Worm (Caenorhabditis elegans) whole organism, mixed stage, embryonic: Measurements from ENCODE around the gene F53C11.5.

ENCODE experiments used
- M03D4.4 ChIP-seq: sonication (generic microtip); optimal IDR thresholded peaks from 2 replicates; lab custom pipeline; 2017; ENCODE audit warnings: mild to moderate bottlenecking, missing genetic modification characterization, missing compliant biosample characterization
- bed-3 ChIP-seq: fragments of 200-800 bp; sonication (Bioruptor generic); optimal IDR thresholded peaks from 3 replicates; lab custom pipeline; 2018; ENCODE audit warnings: mild to moderate bottlenecking, missing genetic modification characterization, moderate library complexity, missing compliant biosample characterization
- blmp-1 ChIP-seq: fragments of 150-350 bp; optimal IDR thresholded peaks from 2 replicates; lab custom pipeline; 2014; ENCODE audit warnings: missing biosample characterization, missing genetic modification characterization
- ceh-39 ChIP-seq: fragments of 150-350 bp; optimal IDR thresholded peaks from 2 replicates; lab custom pipeline; 2014; ENCODE audit warnings: missing biosample characterization, missing genetic modification characterization
- ceh-43 ChIP-seq: fragments of 200-800 bp; sonication (Bioruptor generic); optimal IDR thresholded peaks from 2 replicates; lab custom pipeline; 2018; ENCODE audit warnings: mild to moderate bottlenecking, missing genetic modification characterization, moderate library complexity, missing compliant biosample characterization
- ceh-83 ChIP-seq: fragments of 200-800 bp; sonication (Bioruptor generic); optimal IDR thresholded peaks from 2 replicates; lab custom pipeline; 2018; ENCODE audit warnings: mild to moderate bottlenecking, missing genetic modification characterization, missing compliant biosample characterization
- ces-1 ChIP-seq: fragments of 150-350 bp; optimal IDR thresholded peaks from 2 replicates; lab custom pipeline; 2014; ENCODE audit warnings: missing biosample characterization, missing genetic modification reagents, missing genetic modification characterization
- cnd-1 ChIP-seq: fragments of 200-800 bp; sonication (Bioruptor generic); optimal IDR thresholded peaks from 2 replicates; lab custom pipeline; 2018; ENCODE audit warnings: mild to moderate bottlenecking, missing genetic modification characterization, missing compliant biosample characterization
- drap-1 ChIP-seq: fragments of 200-800 bp; sonication (Bioruptor generic); optimal IDR thresholded peaks from 3 replicates; lab custom pipeline; 2018; ENCODE audit warnings: mild to moderate bottlenecking, missing genetic modification characterization, missing compliant biosample characterization
- elt-1 ChIP-seq: sonication (generic microtip); optimal IDR thresholded peaks from 2 replicates; lab custom pipeline; 2017; ENCODE audit warnings: missing genetic modification characterization, mild to moderate bottlenecking, missing compliant biosample characterization, antibody characterized with exemption, moderate library complexity, borderline replicate concordance; ENCODE audit not compliant: insufficient read depth
- elt-3 ChIP-seq: fragments of 150-350 bp; optimal IDR thresholded peaks from 2 replicates; lab custom pipeline; 2014; ENCODE audit warnings: missing biosample characterization, missing genetic modification characterization
- flh-1 ChIP-seq: fragments of 200-800 bp; sonication (Bioruptor generic); optimal IDR thresholded peaks from 2 replicates; lab custom pipeline; 2018; ENCODE audit warnings: mild to moderate bottlenecking, missing genetic modification characterization, moderate library complexity, missing compliant biosample characterization
- ham-2 ChIP-seq: fragments of 200-800 bp; sonication (Bioruptor generic); optimal IDR thresholded peaks from 2 replicates; lab custom pipeline; 2018; ENCODE audit warnings: mild to moderate bottlenecking, missing genetic modification characterization, missing compliant biosample characterization
- hlh-1 ChIP-seq: fragments of 150-350 bp; optimal IDR thresholded peaks from 2 replicates; lab custom pipeline; 2014; ENCODE audit warnings: missing biosample characterization, missing genetic modification reagents, missing genetic modification characterization
- lin-13 ChIP-seq: fragments of 150-350 bp; optimal IDR thresholded peaks from 2 replicates; lab custom pipeline; 2014; ENCODE audit warnings: missing biosample characterization, missing genetic modification characterization
- lin-32 ChIP-seq: fragments of 200-800 bp; sonication (Bioruptor generic); optimal IDR thresholded peaks from 2 replicates; lab custom pipeline; 2018; ENCODE audit warnings: mild to moderate bottlenecking, missing genetic modification characterization, missing compliant biosample characterization
- lsy-2 ChIP-seq: fragments of 150-350 bp; optimal IDR thresholded peaks from 2 replicates; lab custom pipeline; 2014; ENCODE audit warnings: missing biosample characterization, missing genetic modification characterization
- mab-5 ChIP-seq: fragments of 150-350 bp; optimal IDR thresholded peaks from 2 replicates; lab custom pipeline; 2014; ENCODE audit warnings: missing biosample characterization, missing genetic modification characterization
- mep-1 ChIP-seq: fragments of 150-350 bp; optimal IDR thresholded peaks from 2 replicates; lab custom pipeline; 2017; ENCODE audit warnings: missing biosample characterization, missing genetic modification reagents, missing genetic modification characterization, inconsistent platforms
- mls-2 ChIP-seq: sonication (generic microtip); optimal IDR thresholded peaks from 2 replicates; lab custom pipeline; 2016; ENCODE audit warnings: mild to moderate bottlenecking, missing genetic modification characterization, moderate library complexity, missing compliant biosample characterization
- nhr-12 ChIP-seq: fragments of 150-350 bp; optimal IDR thresholded peaks from 2 replicates; lab custom pipeline; 2014; ENCODE audit warnings: missing biosample characterization, missing genetic modification characterization
- nhr-2 ChIP-seq: fragments of 150-350 bp; optimal IDR thresholded peaks from 2 replicates; lab custom pipeline; 2014; ENCODE audit warnings: missing biosample characterization, missing genetic modification characterization
- nhr-237 ChIP-seq: fragments of 150-350 bp; optimal IDR thresholded peaks from 2 replicates; lab custom pipeline; 2014; ENCODE audit warnings: missing biosample characterization, missing genetic modification characterization
- nhr-28 ChIP-seq: fragments of 150-350 bp; optimal IDR thresholded peaks from 2 replicates; lab custom pipeline; 2014; ENCODE audit warnings: missing biosample characterization, missing genetic modification characterization
- nhr-76 ChIP-seq: sonication (generic microtip); optimal IDR thresholded peaks from 2 replicates; lab custom pipeline; 2017; ENCODE audit warnings: missing biosample characterization, missing genetic modification characterization
- pha-4 ChIP-seq: fragments of 150-350 bp; optimal IDR thresholded peaks from 2 replicates; lab custom pipeline; 2018; ENCODE audit warnings: missing biosample characterization, missing genetic modification reagents, missing genetic modification characterization
- sem-2 ChIP-seq: fragments of 200-800 bp; sonication (Bioruptor generic); optimal IDR thresholded peaks from 2 replicates; lab custom pipeline; 2018; ENCODE audit warnings: mild to moderate bottlenecking, missing genetic modification characterization, missing compliant biosample characterization
- snpc-4 ChIP-seq: fragments of 150-350 bp; optimal IDR thresholded peaks from 2 replicates; lab custom pipeline; 2014; ENCODE audit warnings: missing biosample characterization, missing genetic modification characterization
- sptf-1 ChIP-seq: sonication (generic microtip); optimal IDR thresholded peaks from 2 replicates; lab custom pipeline; 2017; ENCODE audit warnings: mild to moderate bottlenecking, missing genetic modification characterization, moderate library complexity, missing compliant biosample characterization
- tbx-8 ChIP-seq: fragments of 200-800 bp; sonication (Bioruptor generic); optimal IDR thresholded peaks from 2 replicates; lab custom pipeline; 2018; ENCODE audit warnings: mild to moderate bottlenecking, missing genetic modification characterization, moderate library complexity, missing compliant biosample characterization
- unc-120 ChIP-seq: sonication (generic microtip); optimal IDR thresholded peaks from 2 replicates; lab custom pipeline; 2017; ENCODE audit warnings: missing genetic modification characterization, missing compliant biosample characterization; ENCODE audit not compliant: poor library complexity, severe bottlenecking
- unc-39 ChIP-seq: fragments of 150-350 bp; optimal IDR thresholded peaks from 2 replicates; lab custom pipeline; 2014; ENCODE audit warnings: missing biosample characterization, missing genetic modification characterization
- unc-62 ChIP-seq: fragments of 150-350 bp; optimal IDR thresholded peaks from 2 replicates; lab custom pipeline; 2014; ENCODE audit warnings: missing biosample characterization, missing genetic modification reagents, missing genetic modification characterization
- zip-8 ChIP-seq: fragments of 150-350 bp; optimal IDR thresholded peaks from 2 replicates; lab custom pipeline; 2014; ENCODE audit warnings: missing biosample characterization, missing genetic modification characterization
- ztf-11 ChIP-seq: fragments of 150-350 bp; optimal IDR thresholded peaks from 2 replicates; lab custom pipeline; 2014; ENCODE audit warnings: missing biosample characterization, missing genetic modification characterization

Gene F53C11.5

DNA sequence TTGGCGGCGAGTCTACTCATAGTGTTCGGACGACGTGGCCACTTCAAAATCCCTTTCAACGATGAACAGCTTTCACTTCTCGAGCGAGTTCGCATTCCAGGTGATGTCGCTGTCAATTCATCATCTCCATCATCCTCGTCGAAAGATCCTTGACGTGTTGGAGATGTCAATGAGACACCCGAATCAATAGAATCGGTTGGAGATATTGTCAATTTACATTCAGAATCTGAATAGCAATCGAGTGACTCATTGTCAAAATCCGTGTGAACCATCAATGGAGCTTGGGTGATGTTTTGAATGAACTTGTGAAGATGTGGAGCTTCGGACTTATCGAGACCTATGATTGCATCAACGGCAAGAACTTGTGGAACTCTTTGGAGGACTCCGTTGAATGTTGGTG, 1.6 kb upstream of the F53C11.5 start:
- TF ChIP-seq nhr-2 (tag; lab: Kevin White, UChicago) = no peak
- no peak for TF ChIP-seq blmp-1 (tag; lab: Kevin White, UChicago)
- TF ChIP-seq lin-13 (tag; lab: Kevin White, UChicago) = no peak
- no peak for TF ChIP-seq ceh-39

ce11 chrV:13787948-13788681, 766 bp downstream of the F53C11.5 start:
- TF ChIP-seq ces-1 (GFP tag; lab: Kevin White, UChicago) (no peak), hlh-1 (tag; lab: Kevin White, UChicago) (no peak), elt-1 (no peak), lin-13 (tag; lab: Kevin White, UChicago) (no peak), snpc-4 (tag; lab: Kevin White, UChicago) (no peak), nhr-76 (no peak), nhr-2 (tag; lab: Kevin White, UChicago) (no peak), mls-2 (tag; lab: Kevin White, UChicago) (no peak)

DNA sequence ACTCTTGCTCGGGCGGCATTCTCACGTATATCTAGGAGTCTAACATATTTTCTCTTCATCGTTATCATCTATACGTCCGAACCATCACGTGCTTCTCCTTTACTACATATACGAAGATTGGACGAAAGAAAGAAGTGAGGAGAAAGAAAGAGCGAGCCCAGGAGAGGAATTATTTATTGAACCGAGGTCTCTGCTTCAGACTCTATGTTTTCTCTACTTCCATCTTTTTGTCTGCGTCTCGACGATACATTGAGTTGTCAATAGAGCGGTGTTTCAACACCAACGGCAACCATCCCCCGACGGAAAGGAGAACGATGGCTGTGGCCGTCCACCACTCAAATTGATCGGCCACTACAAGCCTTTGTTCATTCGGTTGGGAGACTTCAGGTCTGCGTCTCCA, 2.0 kb downstream of the F53C11.5 start:
- TF ChIP-seq lin-13 (tag; lab: Kevin White, UChicago) = peak; percentile 78
- TF ChIP-seq drap-1 (GFP tag; lab: Kevin White, UChicago) = peak; percentile 43
- TF ChIP-seq nhr-28 (tag; lab: Kevin White, UChicago) = no peak
- no peak for TF ChIP-seq bed-3 (GFP tag; lab: Kevin White, UChicago)
- peak; percentile 85 for TF ChIP-seq mls-2 (tag; lab: Kevin White, UChicago)
- TF ChIP-seq flh-1 (GFP tag; lab: Kevin White, UChicago) = no peak
- TF ChIP-seq nhr-2 (tag; lab: Kevin White, UChicago) = peak; percentile 93
- peak; percentile 24 for TF ChIP-seq ceh-43 (GFP tag; lab: Kevin White, UChicago)
- no peak for TF ChIP-seq ham-2 (GFP tag; lab: Kevin White, UChicago)
- peak; percentile 47 for TF ChIP-seq hlh-1 (tag; lab: Kevin White, UChicago)
- TF ChIP-seq zip-8 = no peak
- no peak for TF ChIP-seq ztf-11 (tag; lab: Kevin White, UChicago)
- TF ChIP-seq blmp-1 (tag; lab: Kevin White, UChicago) = no peak
- no peak for TF ChIP-seq nhr-12 (tag; lab: Kevin White, UChicago)
- no peak for TF ChIP-seq ceh-83
- TF ChIP-seq nhr-76 = no peak
- TF ChIP-seq nhr-237 = peak; percentile 82
- TF ChIP-seq elt-3 = no peak
- peak; percentile 81 for TF ChIP-seq mep-1 (tag; lab: Kevin White, UChicago)
- peak; percentile 75 for TF ChIP-seq lsy-2
- peak; percentile 36 for TF ChIP-seq ceh-39
- TF ChIP-seq tbx-8 (GFP tag; lab: Kevin White, UChicago) = no peak
- no peak for TF ChIP-seq lin-32 (GFP tag; lab: Kevin White, UChicago)
- TF ChIP-seq sptf-1 = peak; percentile 38
- TF ChIP-seq pha-4 (tag; lab: Kevin White, UChicago) = peak; percentile 97
- peak; percentile 91 for TF ChIP-seq unc-120 (tag; lab: Kevin White, UChicago)
- TF ChIP-seq cnd-1 (tag; lab: Kevin White, UChicago) = peak; percentile 9
- TF ChIP-seq ces-1 (GFP tag; lab: Kevin White, UChicago) = peak; percentile 59
- TF ChIP-seq unc-39 (tag; lab: Kevin White, UChicago) = no peak
- peak; percentile 94 for TF ChIP-seq unc-62 (GFP tag; lab: Kevin White, UChicago)
- TF ChIP-seq sem-2 (GFP tag; lab: Kevin White, UChicago) = no peak
- TF ChIP-seq mab-5 (tag; lab: Kevin White, UChicago) = no peak
- TF ChIP-seq snpc-4 (tag; lab: Kevin White, UChicago) = no peak
- TF ChIP-seq elt-1 = no peak
- no peak for TF ChIP-seq M03D4.4

DNA sequence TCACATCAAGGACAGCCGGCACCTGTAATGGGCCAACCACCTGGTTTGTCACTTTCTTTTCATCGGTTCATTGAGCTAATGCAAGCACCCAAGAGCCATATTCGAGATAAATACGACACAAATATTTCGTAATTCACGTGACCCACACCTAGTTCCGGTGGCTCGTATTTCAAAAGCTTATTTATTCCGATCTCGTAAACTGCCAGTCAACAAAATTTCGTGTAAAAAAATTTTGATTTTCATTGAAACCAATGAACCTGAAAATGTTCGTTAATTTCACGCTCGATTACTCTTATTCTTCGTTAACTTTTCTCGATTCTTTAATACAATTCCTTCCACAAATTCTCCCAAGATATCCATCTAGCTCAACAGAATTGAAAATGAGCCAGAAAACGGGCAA, 2.8 kb downstream of the F53C11.5 start:
- TF ChIP-seq nhr-12 (tag; lab: Kevin White, UChicago) (no peak), mls-2 (tag; lab: Kevin White, UChicago) (no peak), ceh-83 (no peak), lin-13 (tag; lab: Kevin White, UChicago) (no peak)
